Worm (Caenorhabditis elegans) whole organism, L4 larva: ENCODE measurements around the gene swsn-6.

Experiments used
- dmd-6 ChIP-seq: fragments of 200-800 bp; sonication (Bioruptor generic); IDR thresholded peaks from 2 replicates; pipeline ENCODE4 v1.3.6; 2022; ENCODE audit warnings: missing genetic modification reagents, missing genetic modification characterization, missing compliant biosample characterization
- nhr-76 ChIP-seq: fragments of 150-350 bp; optimal IDR thresholded peaks from 2 replicates; lab custom pipeline; 2014; ENCODE audit warnings: missing biosample characterization, missing genetic modification characterization

Gene swsn-6

ce11 chrIV:5438705-5439104 is 43.9 kb downstream of the swsn-6 start, which contains the start of gene mgl-3:
TSS of gene mgl-3 (plus strand) at chrIV:5439005.
- TF ChIP-seq nhr-76 (tag; lab: Kevin White, UChicago) = no peak
- no peak for TF ChIP-seq dmd-6 (GFP tag; lab: Robert Waterston, UW)
